Worm (Caenorhabditis elegans): ENCODE results near the gene nhr-239.
A peak's percentile ranks its signal among the peaks of the same experiment; 100 is the strongest.

nhr-239 gene

DNA sequence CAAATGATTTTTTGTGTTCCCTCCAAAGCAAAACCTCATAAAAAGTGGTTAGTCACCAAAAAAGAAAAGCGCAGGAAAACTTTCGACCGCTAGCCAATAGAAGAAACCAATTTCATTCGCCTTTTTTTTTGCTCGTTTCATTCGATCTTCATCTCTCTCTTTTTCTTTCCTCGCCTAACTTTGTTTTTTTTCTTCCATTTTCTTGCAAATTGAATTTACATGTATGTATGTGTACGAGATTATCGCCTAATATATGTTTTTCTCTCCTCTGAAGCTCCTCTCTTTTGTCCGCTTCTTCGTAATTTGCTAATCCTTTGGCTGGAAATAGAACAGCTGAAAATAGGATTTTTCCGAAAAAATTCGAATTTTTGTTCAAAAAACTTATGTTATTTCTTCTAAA, 9.1 kb upstream of the nhr-239 start:
- TF ChIP-seq mef-2 (tag; optimal IDR thresholded peaks at IDR 0.05) (no peak), blmp-1 (tag; optimal IDR thresholded peaks at IDR 0.05) (no peak), nhr-85 (tag) (peak; percentile 8), dsc-1 (tag; optimal IDR thresholded peaks at IDR 0.05) (peak; percentile 2), ces-1 (GFP tag; optimal IDR thresholded peaks at IDR 0.05) (peak; percentile 15), F16B12.6 (tag; optimal IDR thresholded peaks at IDR 0.05) (no peak), ama-1 (optimal IDR thresholded peaks at IDR 0.05) (no peak), lin-14 (GFP tag; optimal IDR thresholded peaks at IDR 0.05) (peak; percentile 69)

DNA sequence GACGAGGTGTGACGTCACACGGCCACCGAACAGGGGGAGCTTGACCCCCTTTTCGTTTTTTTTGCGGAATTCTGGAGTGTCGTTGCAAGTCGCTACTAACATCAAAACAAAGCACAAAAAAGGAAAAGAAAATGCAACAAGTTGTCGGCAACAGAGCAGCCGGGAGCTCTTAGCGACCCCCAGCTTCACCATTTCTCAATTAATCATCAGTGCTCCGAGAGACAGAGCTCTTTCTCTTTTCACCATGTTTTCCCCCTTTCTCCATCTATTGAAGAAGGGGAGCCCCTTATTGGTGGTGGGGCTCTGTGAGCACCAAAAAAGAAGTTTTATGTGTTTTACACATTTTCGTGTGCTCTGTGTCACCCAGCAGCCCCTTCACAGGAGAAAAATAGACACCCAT, 7.9 kb upstream of the nhr-239 start:
- TF ChIP-seq lir-3 (tag; optimal IDR thresholded peaks at IDR 0.05; ENCODE audit: poor library complexity): no peak
- TF ChIP-seq grh-1 (GFP tag; IDR thresholded peaks at IDR 0.05): no peak
- peak; percentile 54 for TF ChIP-seq lin-14 (GFP tag; optimal IDR thresholded peaks at IDR 0.05)
- no peak for TF ChIP-seq isw-1 (GFP tag; IDR thresholded peaks at IDR 0.05)
- TF ChIP-seq lsy-2 (tag; optimal IDR thresholded peaks at IDR 0.05): no peak

DNA sequence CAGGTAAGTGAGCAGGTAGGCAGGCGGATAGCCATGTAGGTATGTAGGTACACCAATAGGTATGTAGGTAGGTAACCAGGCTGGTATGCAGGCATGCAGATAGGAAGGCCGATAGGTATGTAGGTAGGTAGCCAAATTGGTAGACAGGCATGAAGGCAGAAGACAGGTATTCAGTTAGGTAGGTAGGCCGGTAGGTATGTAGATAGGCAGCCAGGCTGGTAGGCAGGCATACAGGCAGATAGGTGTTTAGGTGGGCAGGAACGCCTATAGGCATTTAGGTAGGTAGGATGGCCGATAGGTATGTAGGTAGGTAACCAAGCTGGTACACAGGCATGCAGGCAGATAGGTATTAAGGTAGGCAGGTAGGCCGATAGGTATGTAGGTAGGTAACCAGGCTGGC, 747 bp upstream of the nhr-239 start:
- TF ChIP-seq ces-1 (GFP tag; optimal IDR thresholded peaks at IDR 0.05) (no peak), fkh-8 (tag; optimal IDR thresholded peaks at IDR 0.05) (no peak), ceh-63 (GFP tag; optimal IDR thresholded peaks at IDR 0.05) (no peak), unc-130 (tag; optimal IDR thresholded peaks at IDR 0.05) (no peak), nhr-28 (tag; optimal IDR thresholded peaks at IDR 0.05) (no peak), elt-3 (tag; optimal IDR thresholded peaks at IDR 0.05) (no peak), unc-98 (GFP tag; IDR thresholded peaks at IDR 0.05) (no peak), nhr-11 (tag; optimal IDR thresholded peaks at IDR 0.05) (no peak), dpl-1 (GFP tag; optimal IDR thresholded peaks at IDR 0.05) (no peak), snpc-4 (tag; optimal IDR thresholded peaks at IDR 0.05) (no peak), skn-1 (tag; optimal IDR thresholded peaks at IDR 0.05) (no peak)

DNA sequence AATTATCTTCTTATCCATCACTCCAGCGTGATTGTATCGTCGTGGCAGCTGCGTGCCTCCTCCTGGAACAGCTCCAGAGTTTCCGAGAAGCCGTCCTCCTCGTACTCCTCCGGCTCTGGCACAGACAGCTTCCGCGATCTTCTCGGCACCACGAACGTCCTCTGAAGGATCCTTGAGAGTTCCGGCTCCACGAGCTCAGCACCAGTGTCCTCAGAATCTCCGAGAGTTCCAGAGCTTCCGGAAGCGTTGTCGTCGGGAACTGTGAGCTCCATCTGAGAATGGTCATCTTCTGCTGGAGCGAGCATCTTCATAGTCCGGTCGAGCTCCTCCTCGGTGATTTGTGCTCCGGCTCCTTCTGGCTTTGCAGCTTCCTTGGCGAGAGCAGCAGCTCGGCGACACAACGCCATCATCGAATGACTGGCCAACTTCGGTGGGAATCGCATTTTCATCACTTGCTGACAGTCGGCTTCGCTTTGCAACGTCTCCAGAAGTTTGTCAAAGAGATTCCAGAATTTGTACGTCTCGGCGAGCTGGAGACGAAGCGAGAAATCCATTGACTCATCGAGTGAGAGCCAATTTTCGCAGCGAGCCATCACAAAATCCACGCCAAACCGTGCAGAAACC, 1.6 kb downstream of the nhr-239 start:
- TF ChIP-seq lin-13 (GFP tag; optimal IDR thresholded peaks at IDR 0.05): no peak
- TF ChIP-seq swsn-7 (tag; optimal IDR thresholded peaks at IDR 0.05): no peak
- no peak for TF ChIP-seq fkh-8 (tag; optimal IDR thresholded peaks at IDR 0.05)
- TF ChIP-seq zip-4 (GFP tag; optimal IDR thresholded peaks at IDR 0.05): no peak
- no peak for TF ChIP-seq lsy-2 (tag; optimal IDR thresholded peaks at IDR 0.05)
- TF ChIP-seq C04F5.9 (tag; optimal IDR thresholded peaks at IDR 0.05): no peak
- TF ChIP-seq hpl-2 (GFP tag; optimal IDR thresholded peaks at IDR 0.05): no peak
- no peak for TF ChIP-seq aly-2 (tag; optimal IDR thresholded peaks at IDR 0.05)
- no peak for TF ChIP-seq ceh-82 (tag; optimal IDR thresholded peaks at IDR 0.05)
- TF ChIP-seq elt-2 (tag; optimal IDR thresholded peaks at IDR 0.05): no peak
- no peak for TF ChIP-seq nhr-90 (tag; optimal IDR thresholded peaks at IDR 0.05; ENCODE audit: poor library complexity)
- no peak for TF ChIP-seq ztf-4 (tag; optimal IDR thresholded peaks at IDR 0.05)
- no peak for TF ChIP-seq pqm-1 (tag; optimal IDR thresholded peaks at IDR 0.05)
- no peak for TF ChIP-seq ceh-90 (tag; optimal IDR thresholded peaks at IDR 0.05)
- no peak for TF ChIP-seq mdl-1 (tag; optimal IDR thresholded peaks at IDR 0.05)
- TF ChIP-seq egl-13 (tag; optimal IDR thresholded peaks at IDR 0.05): no peak
- no peak for TF ChIP-seq hlh-17 (GFP tag; optimal IDR thresholded peaks at IDR 0.05; ENCODE audit: borderline replicate concordance)
- no peak for TF ChIP-seq efl-3 (GFP tag; optimal IDR thresholded peaks at IDR 0.05)
- no peak for TF ChIP-seq lir-3 (tag; optimal IDR thresholded peaks at IDR 0.05; ENCODE audit: poor library complexity)

Measured in whole organism, L1 larva.